Worm (Caenorhabditis elegans) whole organism, young adult: ENCODE measurements around the gene lips-13.

Source experiments
- ama-1 ChIP-seq, 3 experiments: fragments of 150-350 bp in 1 of 3; sonication (generic microtip) in 2 of 3; optimal IDR thresholded peaks; 2 replicates each; lab custom pipeline; 2014 to 2018; ENCODE audit warnings: missing biosample characterization in 2 of 3, missing genetic modification characterization in 2 of 3, missing genetic modification reagents in 2 of 3
- lsy-27 ChIP-seq: sonication (generic microtip); optimal IDR thresholded peaks from 2 replicates; lab custom pipeline; 2017; ENCODE audit warnings: missing genetic modification characterization, mild to moderate bottlenecking, missing compliant biosample characterization, antibody characterized with exemption, missing genotype, borderline replicate concordance; ENCODE audit not compliant: insufficient read depth
- nfya-1 ChIP-seq: sonication (generic microtip); optimal IDR thresholded peaks from 2 replicates; lab custom pipeline; 2017; ENCODE audit warnings: antibody characterized with exemption, missing compliant biosample characterization, missing genetic modification characterization, borderline replicate concordance; ENCODE audit not compliant: insufficient read depth
- nhr-90 ChIP-seq: sonication (generic microtip); optimal IDR thresholded peaks from 2 replicates; lab custom pipeline; 2016; ENCODE audit warnings: missing genotype, mild to moderate bottlenecking, missing genetic modification characterization, missing compliant biosample characterization
- pbrm-1 ChIP-seq: fragments of 200-800 bp; sonication (Bioruptor generic); IDR thresholded peaks from 2 replicates; pipeline ENCODE4 v1.3.6; 2022; ENCODE audit warnings: missing genetic modification reagents, missing genetic modification characterization, missing compliant biosample characterization
- rcor-1 ChIP-seq: fragments of 200-800 bp; sonication (Bioruptor generic); IDR thresholded peaks from 2 replicates; pipeline ENCODE4 v1.3.6; 2022; ENCODE audit warnings: missing genetic modification reagents, missing genetic modification characterization, missing compliant biosample characterization
- sea-2 ChIP-seq: fragments of 200-800 bp; sonication (Bioruptor generic); IDR thresholded peaks from 2 replicates; pipeline ENCODE4 v1.3.6; 2022; ENCODE audit warnings: missing genetic modification characterization, missing compliant biosample characterization
- unc-62 ChIP-seq: fragments of 150-350 bp; optimal IDR thresholded peaks from 2 replicates; lab custom pipeline; 2014; ENCODE audit warnings: missing biosample characterization, missing genetic modification reagents, missing genetic modification characterization

ce11 chrII:1163275-1163674 lies 45.4 kb upstream of the lips-13 start, which contains the start of gene T23F4.2:
- TF ChIP-seq rcor-1 (GFP tag; lab: Robert Waterston, UW) (no peak), lsy-27 (no peak), sea-2 (GFP tag; lab: Robert Waterston, UW) (no peak), ama-1 (optimal IDR thresholded peaks at IDR 0.05; lab: Kevin White, UChicago) (no peak), ama-1 (GFP tag; optimal IDR thresholded peaks at IDR 0.05; lab: Kevin White, UChicago) (no peak), nfya-1 (tag; lab: Kevin White, UChicago) (no peak), unc-62 (GFP tag; lab: Kevin White, UChicago) (no peak), nhr-90 (no peak), pbrm-1 (GFP tag; lab: Robert Waterston, UW) (no peak)
